Fruit fly (Drosophila melanogaster) whole organism, adult: Measurements from ENCODE around the gene elB.

Experiments used
- CG11617 ChIP-seq: fragments of 200-800 bp; sonication (Bioruptor generic); optimal IDR thresholded peaks from 2 replicates; lab custom pipeline; 2017; ENCODE audit warnings: mild to moderate bottlenecking, missing biosample characterization, missing genetic modification reagents, missing genetic modification characterization
- CG12768 ChIP-seq: fragments of 200-800 bp; sonication (Bioruptor generic); optimal IDR thresholded peaks from 2 replicates; lab custom pipeline; 2017; ENCODE audit warnings: missing biosample characterization, missing genetic modification characterization, mild to moderate bottlenecking, moderate library complexity, missing genetic modification reagents
- CG14711 ChIP-seq: fragments of 200-800 bp; sonication (Bioruptor generic); optimal IDR thresholded peaks from 2 replicates; lab custom pipeline; 2018; ENCODE audit warnings: missing biosample characterization, mild to moderate bottlenecking, missing genetic modification characterization, moderate library complexity
- CG33017 ChIP-seq: fragments of 200-800 bp; sonication (Bioruptor generic); optimal IDR thresholded peaks from 2 replicates; lab custom pipeline; 2018; ENCODE audit warnings: missing biosample characterization, mild to moderate bottlenecking, missing genetic modification characterization, moderate library complexity
- CG5204 ChIP-seq: fragments of 200-800 bp; sonication (Bioruptor generic); optimal IDR thresholded peaks from 2 replicates; lab custom pipeline; 2016; ENCODE audit warnings: missing biosample characterization, missing genetic modification characterization
- CG7045 ChIP-seq: fragments of 200-800 bp; sonication (Bioruptor generic); optimal IDR thresholded peaks from 2 replicates; lab custom pipeline; 2017; ENCODE audit warnings: missing biosample characterization, mild to moderate bottlenecking, missing genetic modification characterization
- CG7101 ChIP-seq: fragments of 200-800 bp; sonication (Bioruptor generic); optimal IDR thresholded peaks from 2 replicates; lab custom pipeline; 2018; ENCODE audit warnings: missing biosample characterization, mild to moderate bottlenecking, missing genetic modification characterization, moderate library complexity
- Clk ChIP-seq: fragments of 200-800 bp; sonication (Bioruptor generic); optimal IDR thresholded peaks from 2 replicates; lab custom pipeline; 2017; ENCODE audit warnings: missing biosample characterization, missing genetic modification characterization
- Hr96 ChIP-seq: fragments of 200-800 bp; sonication (Bioruptor generic); optimal IDR thresholded peaks from 2 replicates; lab custom pipeline; 2016; ENCODE audit warnings: missing biosample characterization, missing genetic modification characterization
- cnc ChIP-seq, 2 experiments: fragments of >200 bp; optimal IDR thresholded peaks; 2 replicates each; lab custom pipeline; 2017
- kay ChIP-seq: fragments of 200-800 bp; sonication (Bioruptor generic); peaks from one replicate; lab custom pipeline; 2016; ENCODE audit warnings: missing biosample characterization, missing genetic modification characterization, borderline replicate concordance
- tj ChIP-seq: fragments of 200-800 bp; sonication (Bioruptor generic); optimal IDR thresholded peaks from 3 replicates; lab custom pipeline; 2017; ENCODE audit warnings: missing biosample characterization, mild to moderate bottlenecking, missing genetic modification characterization, moderate library complexity
- toe ChIP-seq: fragments of 200-800 bp; sonication (Bioruptor generic); optimal IDR thresholded peaks from 2 replicates; lab custom pipeline; 2016; ENCODE audit warnings: missing biosample characterization, missing genetic modification characterization

dm6 chr2L:14445588-14446484 is 36.5 kb upstream of the elB start:
- TF ChIP-seq CG7045 (GFP tag; lab: Kevin White, UChicago) (no peak), CG33017 (no peak), toe (no peak), CG14711 (tag; lab: Kevin White, UChicago) (no peak), cnc (optimal IDR thresholded peaks at IDR 0.05; lab: Kevin White, UChicago) (no peak), CG12768 (GFP tag; lab: Kevin White, UChicago) (no peak), Hr96 (GFP tag; lab: Kevin White, UChicago) (no peak), CG11617 (GFP tag; lab: Kevin White, UChicago) (no peak), tj (GFP tag; lab: Kevin White, UChicago) (no peak), kay (GFP tag; lab: Kevin White, UChicago) (no peak), Clk (no peak), CG7101 (tag; lab: Kevin White, UChicago) (no peak), CG5204 (GFP tag; lab: Kevin White, UChicago) (no peak)
